Worm (Caenorhabditis elegans): ENCODE data around the gene alh-10.
A peak's percentile ranks its signal among the peaks of the same experiment; 100 is the strongest.

The alh-10 gene

ce11 chrX:7181627-7182026, 38.2 kb upstream of the alh-10 start (continued):
- TF ChIP-seq bed-1 (GFP tag; IDR thresholded peaks at IDR 0.05) = no peak
- TF ChIP-seq hmg-20 (GFP tag; IDR thresholded peaks at IDR 0.05) = peak; percentile 92
- no peak for TF ChIP-seq F37B4.10 (GFP tag; IDR thresholded peaks at IDR 0.05)
- TF ChIP-seq K11D2.4 (GFP tag; IDR thresholded peaks at IDR 0.05) = peak; percentile 93
- TF ChIP-seq mel-28 (tag; optimal IDR thresholded peaks at IDR 0.05; ENCODE audit: borderline replicate concordance) = no peak
- no peak for TF ChIP-seq zfh-2 (GFP tag; conservative IDR thresholded peaks at IDR 0.05)
- TF ChIP-seq ceh-27 (GFP tag; optimal IDR thresholded peaks at IDR 0.05) = peak; percentile 92
- TF ChIP-seq cebp-1 (GFP tag; IDR thresholded peaks at IDR 0.05) = 0 out of 2 replicates have a peak, but pooled peaks have one; percentile 70
- TF ChIP-seq cebp-1 (tag; optimal IDR thresholded peaks at IDR 0.05) = no peak
- TF ChIP-seq nfya-1 (tag; optimal IDR thresholded peaks at IDR 0.05; ENCODE audit: borderline replicate concordance, insufficient read depth) = no peak
- no peak for TF ChIP-seq snpc-4 (GFP tag; optimal IDR thresholded peaks at IDR 0.05)
- TF ChIP-seq snpc-4 (tag; optimal IDR thresholded peaks at IDR 0.05) = peak in 1 of 4 experiments; percentile 77
- TF ChIP-seq ztf-6 (GFP tag; IDR thresholded peaks at IDR 0.05) = peak; percentile 61; the same call in 1 of the 2 replicates
- no peak for TF ChIP-seq rpc-1 (optimal IDR thresholded peaks at IDR 0.05)
- no peak for TF ChIP-seq rpc-1 (tag; optimal IDR thresholded peaks at IDR 0.05)
- TF ChIP-seq B0035.1 (tag; optimal IDR thresholded peaks at IDR 0.05) = peak; percentile 84
- TF ChIP-seq nhr-27 (tag; optimal IDR thresholded peaks at IDR 0.05) = peak; percentile 27
- no peak for TF ChIP-seq D2030.7 (GFP tag; IDR thresholded peaks at IDR 0.05)
- 0 out of 2 replicates have a peak, but pooled peaks have one; percentile 10 for TF ChIP-seq cebp-2 (GFP tag; IDR thresholded peaks at IDR 0.05)
- no peak for TF ChIP-seq Y53F4B.3 (GFP tag; IDR thresholded peaks at IDR 0.05)
- TF ChIP-seq hlh-26 (GFP tag; conservative IDR thresholded peaks at IDR 0.05) = no peak
- TF ChIP-seq lin-54 (GFP tag; optimal IDR thresholded peaks at IDR 0.05) = no peak
- TF ChIP-seq somi-1 (GFP tag; optimal IDR thresholded peaks at IDR 0.05) = peak; percentile 88
- TF ChIP-seq unc-130 (GFP tag; optimal IDR thresholded peaks at IDR 0.05) = no peak
- TF ChIP-seq hrde-1 (tag; optimal IDR thresholded peaks at IDR 0.05; ENCODE audit: borderline replicate concordance) = no peak
- TF ChIP-seq unc-62 (GFP tag; optimal IDR thresholded peaks at IDR 0.05) = peak; percentile 65
- TF ChIP-seq T26A5.8 (tag; optimal IDR thresholded peaks at IDR 0.05) = no peak
- TF ChIP-seq gei-17 (GFP tag; optimal IDR thresholded peaks at IDR 0.05) = peak; percentile 96
- no peak for TF ChIP-seq efl-1 (GFP tag; optimal IDR thresholded peaks at IDR 0.05)
- peak; percentile 77 for TF ChIP-seq madf-10 (tag; optimal IDR thresholded peaks at IDR 0.05)
- TF ChIP-seq ekl-4 (GFP tag; IDR thresholded peaks at IDR 0.05) = peak; percentile 79
- peak; percentile 66; the same call in 1 of the 2 replicates for TF ChIP-seq hmg-1.2 (GFP tag; IDR thresholded peaks at IDR 0.05)
- no peak for TF ChIP-seq athp-1 (tag; optimal IDR thresholded peaks at IDR 0.05)
- no peak; the same call in 1 of the 2 replicates for TF ChIP-seq Y53G8AR.9 (GFP tag; conservative IDR thresholded peaks at IDR 0.05)
- TF ChIP-seq rcor-1 (GFP tag; IDR thresholded peaks at IDR 0.05) = no peak; the same call in none of the 2 replicates
- TF ChIP-seq B0019.2 (GFP tag; conservative IDR thresholded peaks at IDR 0.05) = no peak
- TF ChIP-seq ceh-40 (GFP tag; IDR thresholded peaks at IDR 0.05) = 0 out of 2 replicates have a peak, but pooled peaks have one; percentile 31
- peak; percentile 49 for TF ChIP-seq akir-1 (GFP tag; optimal IDR thresholded peaks at IDR 0.05)
- peak; percentile 92 for TF ChIP-seq nhr-80 (tag; optimal IDR thresholded peaks at IDR 0.05)
- TF ChIP-seq nfyb-1 (GFP tag; IDR thresholded peaks at IDR 0.05) = no peak
- no peak for TF ChIP-seq F39B2.1 (GFP tag; IDR thresholded peaks at IDR 0.05)
- peak; percentile 26 for TF ChIP-seq T07F8.4 (tag; optimal IDR thresholded peaks at IDR 0.05)
- peak; percentile 59 for TF ChIP-seq ztf-3 (GFP tag; optimal IDR thresholded peaks at IDR 0.05)
- no peak for TF ChIP-seq Y95B8A.8 (GFP tag; IDR thresholded peaks at IDR 0.05)
- 0 out of 2 replicates have a peak, but pooled peaks have one; percentile 45 for TF ChIP-seq madf-3 (GFP tag; IDR thresholded peaks at IDR 0.05)
- TF ChIP-seq lin-26 (GFP tag; IDR thresholded peaks at IDR 0.05) = peak; percentile 65; the same call in 1 of the 2 replicates
- no peak for TF ChIP-seq xnd-1 (tag; optimal IDR thresholded peaks at IDR 0.05)
- TF ChIP-seq Y79H2A.3 (GFP tag; conservative IDR thresholded peaks at IDR 0.05) = no peak
- peak; percentile 99 for TF ChIP-seq lin-40 (tag; optimal IDR thresholded peaks at IDR 0.05)
